Worm (Caenorhabditis elegans) whole organism, L4 larva: ENCODE measurements around the gene F20B6.10.
A peak's percentile ranks its signal among the peaks of the same experiment; 100 is the strongest.

ENCODE experiments used
- R02D3.7 ChIP-seq: fragments of 150-350 bp; sonication (generic microtip); optimal IDR thresholded peaks from 3 replicates; lab custom pipeline; 2014; ENCODE audit warnings: missing biosample characterization, missing genetic modification characterization
- Y5F2A.4 ChIP-seq: fragments of 200-800 bp; sonication (Bioruptor generic); optimal IDR thresholded peaks from 2 replicates; lab custom pipeline; 2018; ENCODE audit warnings: mild to moderate bottlenecking, missing genetic modification characterization, missing compliant biosample characterization
- Y75B8A.6 ChIP-seq: fragments of 200-800 bp; sonication (Bioruptor generic); IDR thresholded peaks from 2 replicates; pipeline ENCODE4 v1.3.6; 2022; ENCODE audit warnings: missing genetic modification reagents, missing genetic modification characterization, missing compliant biosample characterization
- ZK337.2 ChIP-seq: fragments of 200-800 bp; sonication (Bioruptor generic); IDR thresholded peaks from 2 replicates; pipeline ENCODE4 v1.3.6; 2022; ENCODE audit warnings: missing genetic modification reagents, missing genetic modification characterization, missing compliant biosample characterization
- ZK546.5 ChIP-seq, 2 experiments: sonication (generic microtip); optimal IDR thresholded peaks; 2 replicates each; lab custom pipeline; 2017; ENCODE audit warnings: missing biosample characterization in 2 of 2, missing genetic modification characterization in 2 of 2
- ama-1 ChIP-seq: fragments of 150-350 bp; optimal IDR thresholded peaks from 2 replicates; lab custom pipeline; 2014; ENCODE audit warnings: inconsistent platforms, mixed read lengths
- ceh-20 ChIP-seq: fragments of 200-800 bp; sonication (Bioruptor generic); IDR thresholded peaks from 2 replicates; pipeline ENCODE4 v1.3.6; 2022; ENCODE audit warnings: missing genetic modification reagents, missing genetic modification characterization, missing compliant biosample characterization
- ceh-28 ChIP-seq: fragments of 150-350 bp; optimal IDR thresholded peaks from 2 replicates; lab custom pipeline; 2014; ENCODE audit warnings: missing biosample characterization, missing genetic modification reagents, missing genetic modification characterization
- ceh-62 ChIP-seq: sonication (generic microtip); optimal IDR thresholded peaks from 2 replicates; lab custom pipeline; 2017; ENCODE audit warnings: missing biosample characterization, missing genetic modification characterization
- ces-1 ChIP-seq: fragments of 150-350 bp; sonication (generic microtip); optimal IDR thresholded peaks from 4 replicates; lab custom pipeline; 2014; ENCODE audit warnings: missing biosample characterization, missing genetic modification reagents, missing genetic modification characterization
- daf-16 ChIP-seq, 3 experiments: sonication (generic microtip); optimal IDR thresholded peaks; 2 replicates each; lab custom pipeline; 2016 to 2017; ENCODE audit warnings: missing genetic modification characterization in 3 of 3, missing genetic modification reagents in 3 of 3, mild to moderate bottlenecking in 2 of 3, missing compliant biosample characterization in 2 of 3, missing biosample characterization in 1 of 3, moderate library complexity in 1 of 3
- dmd-9 ChIP-seq: fragments of 200-800 bp; sonication (Bioruptor generic); IDR thresholded peaks from 2 replicates; pipeline ENCODE4 v1.3.6; 2022; ENCODE audit warnings: missing genetic modification reagents, missing genetic modification characterization, missing compliant biosample characterization
- dpl-1 ChIP-seq: fragments of 150-350 bp; optimal IDR thresholded peaks from 2 replicates; lab custom pipeline; 2014; ENCODE audit warnings: missing biosample characterization, missing genetic modification reagents, missing genetic modification characterization
- dve-1 ChIP-seq: sonication (generic microtip); optimal IDR thresholded peaks from 2 replicates; lab custom pipeline; 2017; ENCODE audit warnings: antibody characterized with exemption, mild to moderate bottlenecking, missing genetic modification characterization, missing compliant biosample characterization; ENCODE audit not compliant: insufficient read depth
- fos-1 ChIP-seq: fragments of 150-350 bp; optimal IDR thresholded peaks from 2 replicates; lab custom pipeline; 2014; ENCODE audit warnings: missing biosample characterization, missing genetic modification characterization
- gei-8 ChIP-seq: fragments of 200-800 bp; sonication (Bioruptor generic); optimal IDR thresholded peaks from 2 replicates; lab custom pipeline; 2018; ENCODE audit warnings: mild to moderate bottlenecking, missing genetic modification characterization, missing compliant biosample characterization
- hif-1 ChIP-seq, 2 experiments: sonication (generic microtip); optimal IDR thresholded peaks; 2 replicates each; lab custom pipeline; 2016 to 2017; ENCODE audit warnings: missing compliant biosample characterization in 2 of 2, missing genetic modification characterization in 2 of 2, missing genetic modification reagents in 2 of 2, missing genotype in 2 of 2, mild to moderate bottlenecking in 1 of 2
- hlh-11 ChIP-seq: fragments of 200-800 bp; sonication (Bioruptor generic); optimal IDR thresholded peaks from 2 replicates; lab custom pipeline; 2018; ENCODE audit warnings: mild to moderate bottlenecking, missing genetic modification characterization, missing compliant biosample characterization
- lim-7 ChIP-seq: fragments of 200-800 bp; sonication (Bioruptor generic); IDR thresholded peaks from 2 replicates; pipeline ENCODE4 v1.3.6; 2022; ENCODE audit warnings: missing genetic modification characterization, missing compliant biosample characterization
- lin-13 ChIP-seq: fragments of 150-350 bp; optimal IDR thresholded peaks from 2 replicates; lab custom pipeline; 2014; ENCODE audit warnings: missing biosample characterization, missing genetic modification reagents, missing genetic modification characterization
- lin-15B ChIP-seq: fragments of 150-350 bp; sonication (generic microtip); optimal IDR thresholded peaks from 3 replicates; lab custom pipeline; 2014; ENCODE audit warnings: missing biosample characterization, missing genetic modification characterization
- lin-38 ChIP-seq: fragments of 200-800 bp; sonication (Bioruptor generic); IDR thresholded peaks from 2 replicates; pipeline ENCODE4 v1.3.6; 2022; ENCODE audit warnings: missing genetic modification reagents, missing genetic modification characterization, missing compliant biosample characterization
- madf-9 ChIP-seq: fragments of 200-800 bp; sonication (Bioruptor generic); conservative IDR thresholded peaks from 2 replicates; pipeline ENCODE4 v1.3.6; 2022; ENCODE audit warnings: missing genetic modification reagents, missing genetic modification characterization, missing compliant biosample characterization
- mdl-1 ChIP-seq, 2 experiments: fragments of 150-350 bp in 1 of 2; sonication (generic microtip) in 1 of 2; optimal IDR thresholded peaks; 2 replicates each; lab custom pipeline; 2014 to 2017; ENCODE audit warnings: missing biosample characterization in 2 of 2, missing genetic modification characterization in 2 of 2
- mep-1 ChIP-seq: fragments of 150-350 bp; sonication (generic microtip); optimal IDR thresholded peaks from 3 replicates; lab custom pipeline; 2014; ENCODE audit warnings: missing biosample characterization, missing genetic modification characterization
- mes-2 ChIP-seq: sonication (generic microtip); optimal IDR thresholded peaks from 2 replicates; lab custom pipeline; 2016; ENCODE audit warnings: missing genotype, mild to moderate bottlenecking, missing genetic modification characterization, missing compliant biosample characterization; ENCODE audit not compliant: poor library complexity, severe bottlenecking
- mxl-2 ChIP-seq: fragments of 200-800 bp; sonication (Bioruptor generic); conservative IDR thresholded peaks from 2 replicates; pipeline ENCODE4 v1.3.6; 2022; ENCODE audit warnings: missing genetic modification reagents, missing genetic modification characterization, missing compliant biosample characterization
- nhr-102 ChIP-seq: sonication (generic microtip); optimal IDR thresholded peaks from 2 replicates; lab custom pipeline; 2016; ENCODE audit warnings: mild to moderate bottlenecking, missing genetic modification characterization, moderate library complexity, missing compliant biosample characterization
- nhr-237 ChIP-seq: sonication (generic microtip); optimal IDR thresholded peaks from 2 replicates; lab custom pipeline; 2017; ENCODE audit warnings: missing biosample characterization, missing genetic modification characterization
- nhr-28 ChIP-seq: fragments of 150-350 bp; optimal IDR thresholded peaks from 2 replicates; lab custom pipeline; 2014; ENCODE audit warnings: missing biosample characterization, missing genetic modification characterization
- nhr-41 ChIP-seq: fragments of 200-800 bp; sonication (Bioruptor generic); IDR thresholded peaks from 2 replicates; pipeline ENCODE4 v1.3.6; 2022; ENCODE audit warnings: missing genetic modification reagents, missing genetic modification characterization, missing compliant biosample characterization
- nhr-42 ChIP-seq: fragments of 200-800 bp; sonication (Bioruptor generic); IDR thresholded peaks from 2 replicates; pipeline ENCODE4 v1.3.6; 2022; ENCODE audit warnings: missing genetic modification characterization, missing compliant biosample characterization
- nhr-48 ChIP-seq: sonication (generic microtip); optimal IDR thresholded peaks from 2 replicates; lab custom pipeline; 2016; ENCODE audit warnings: mild to moderate bottlenecking, missing genetic modification characterization, missing compliant biosample characterization
- nhr-77 ChIP-seq: fragments of 150-350 bp; optimal IDR thresholded peaks from 2 replicates; lab custom pipeline; 2014; ENCODE audit warnings: missing biosample characterization, missing genetic modification characterization
- php-3 ChIP-seq: fragments of 200-800 bp; sonication (Bioruptor generic); IDR thresholded peaks from 2 replicates; pipeline ENCODE4 v1.3.6; 2022; ENCODE audit warnings: missing genetic modification reagents, missing genetic modification characterization, missing compliant biosample characterization
- pqm-1 ChIP-seq: sonication (generic microtip); optimal IDR thresholded peaks from 2 replicates; lab custom pipeline; 2017; ENCODE audit warnings: missing biosample characterization, missing genetic modification characterization
- set-16 ChIP-seq: fragments of 200-800 bp; sonication (Bioruptor generic); IDR thresholded peaks from 2 replicates; pipeline ENCODE4 v1.3.6; 2022; ENCODE audit warnings: missing genetic modification reagents, missing genetic modification characterization, missing compliant biosample characterization
- tra-1 ChIP-seq: fragments of 200-800 bp; sonication (Bioruptor generic); IDR thresholded peaks from 2 replicates; pipeline ENCODE4 v1.3.6; 2022; ENCODE audit warnings: missing genetic modification reagents, missing genetic modification characterization, missing compliant biosample characterization
- unc-62 ChIP-seq, 3 experiments: fragments of 150-350 bp in 1 of 3; sonication (generic microtip); optimal IDR thresholded peaks in 2 of 3; peaks in 1 of 3; 1 replicate in 1 of 3; 2 replicates in 2 of 3; lab custom pipeline; 2014 to 2017; ENCODE audit warnings: missing biosample characterization in 3 of 3, missing genetic modification characterization in 3 of 3, missing genetic modification reagents in 3 of 3, missing genotype in 1 of 3
- vab-7 ChIP-seq: fragments of 200-800 bp; sonication (Bioruptor generic); IDR thresholded peaks from 2 replicates; pipeline ENCODE4 v1.3.6; 2022; ENCODE audit warnings: missing genetic modification reagents, missing genetic modification characterization, missing compliant biosample characterization
- zip-2 ChIP-seq: fragments of 150-350 bp; optimal IDR thresholded peaks from 2 replicates; lab custom pipeline; 2014; ENCODE audit warnings: missing biosample characterization, missing genetic modification characterization
- ztf-11 ChIP-seq: fragments of 150-350 bp; optimal IDR thresholded peaks from 2 replicates; lab custom pipeline; 2014; ENCODE audit warnings: missing biosample characterization, missing genetic modification characterization

F20B6.10 gene

DNA sequence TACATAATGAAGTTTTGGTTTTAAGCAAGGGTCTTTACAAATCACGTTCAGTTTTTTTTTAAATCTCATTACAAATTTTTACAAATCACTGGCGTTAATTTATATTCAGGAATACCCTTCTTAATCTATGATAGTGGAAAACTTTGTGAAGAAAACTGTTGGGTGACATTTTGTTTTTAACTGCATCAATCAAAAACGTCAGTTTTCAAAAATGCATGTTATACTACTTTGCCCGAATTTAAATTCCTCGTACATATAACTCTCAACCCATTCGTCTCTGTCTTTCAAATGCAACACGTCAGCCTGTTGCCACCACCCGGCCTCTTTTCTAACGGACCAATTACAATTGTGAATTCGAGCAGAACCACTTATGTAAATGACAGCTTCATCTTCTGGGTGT is 32.0 kb upstream of the F20B6.10 start, which contains the start of gene hlh-13:
Gene hlh-13, plus strand, starts transcription at position 301 of the 400 bp plus-strand sequence.
- TF ChIP-seq unc-62 (GFP tag; optimal IDR thresholded peaks at IDR 0.05 in 1 of 2; lab: Kevin White, UChicago) (peak in 1 of 2 experiments; percentile 68), unc-62 (tag; optimal IDR thresholded peaks at IDR 0.05; lab: Kevin White, UChicago) (no peak), nhr-42 (GFP tag; lab: Robert Waterston, UW) (no peak)

DNA sequence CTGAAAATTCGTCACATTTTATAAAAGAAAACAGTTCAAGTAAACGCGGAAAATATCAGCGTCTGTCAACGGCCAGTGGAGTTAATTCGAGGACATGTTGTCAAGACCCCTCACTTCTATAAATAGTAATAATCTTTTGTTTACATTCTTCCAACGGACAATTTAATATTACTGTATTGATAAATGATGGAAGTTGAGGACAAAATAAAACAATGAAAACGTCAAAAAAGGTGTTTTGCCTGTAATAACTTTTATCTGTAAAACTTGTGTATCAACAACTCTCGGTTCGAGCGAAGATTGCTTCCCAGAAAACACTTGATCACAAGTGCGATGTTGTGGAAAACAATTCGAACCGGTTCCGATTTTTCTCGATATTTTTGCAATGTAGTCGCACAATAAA is 31.4 kb upstream of the F20B6.10 start:
- TF ChIP-seq nhr-48 (tag; lab: Kevin White, UChicago) (peak; percentile 28), nhr-28 (peak; percentile 42), php-3 (peak; percentile 94), madf-9 (GFP tag; lab: Robert Waterston, UW) (no peak), Y75B8A.6 (GFP tag; lab: Robert Waterston, UW) (no peak), hlh-11 (tag; lab: Kevin White, UChicago) (peak; percentile 63), dve-1 (tag; lab: Kevin White, UChicago) (peak; percentile 83), nhr-102 (tag; lab: Kevin White, UChicago) (peak; percentile 31), mep-1 (tag; lab: Kevin White, UChicago) (no peak), nhr-77 (peak; percentile 48), daf-16 (GFP tag; optimal IDR thresholded peaks at IDR 0.05; lab: Kevin White, UChicago) (no peak), daf-16 (tag; optimal IDR thresholded peaks at IDR 0.05; lab: Kevin White, UChicago) (peak; percentile 100), ceh-20 (GFP tag; lab: Robert Waterston, UW) (0 out of 2 replicates have a peak, but pooled peaks have one; percentile 12)

DNA sequence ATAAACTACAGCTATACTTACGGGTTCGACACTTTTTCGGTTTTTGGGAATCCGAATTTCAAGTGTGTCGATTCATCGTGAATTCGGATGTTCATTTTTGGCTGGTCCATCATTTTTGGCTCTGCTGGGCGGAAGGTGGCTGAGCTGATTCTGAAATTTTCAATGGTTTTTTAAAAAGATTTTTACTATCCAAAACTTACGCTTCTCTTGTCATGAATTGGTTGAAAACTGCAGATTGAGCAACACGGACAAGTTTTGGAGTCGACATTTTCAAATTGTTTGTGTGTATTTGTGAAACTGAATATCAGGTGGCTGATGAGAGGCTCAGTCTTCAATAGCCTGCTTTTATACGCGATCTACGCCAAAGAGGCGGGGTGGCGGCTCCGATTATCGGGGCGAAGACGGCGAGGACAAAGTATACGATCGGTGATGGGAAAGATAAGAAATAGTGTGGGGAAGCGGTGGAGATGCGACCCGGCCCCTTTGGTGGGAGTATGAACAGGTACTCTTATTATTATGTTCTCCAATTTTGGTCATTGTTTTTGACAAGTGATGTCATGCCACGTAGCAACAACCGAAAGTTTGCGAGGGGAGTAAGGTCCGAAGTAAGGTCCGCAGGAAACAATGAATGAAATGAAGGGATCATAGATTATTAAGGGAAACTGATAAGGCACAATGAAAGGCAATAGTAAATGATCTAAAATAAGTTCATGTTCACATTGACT is 30.0 kb upstream of the F20B6.10 start, which contains the start of gene F48D6.4:
Gene F48D6.4, minus strand, starts transcription at position 346 of the 725 bp plus-strand sequence.
- TF ChIP-seq nhr-41 (GFP tag; lab: Robert Waterston, UW) = no peak
- TF ChIP-seq dve-1 (tag; lab: Kevin White, UChicago) = peak; percentile 56
- TF ChIP-seq dmd-9 (GFP tag; lab: Robert Waterston, UW) = no peak
- TF ChIP-seq php-3 = peak; percentile 50; the same call in 1 of the 2 replicates
- peak; percentile 53 for TF ChIP-seq hlh-11 (tag; lab: Kevin White, UChicago)
- TF ChIP-seq ztf-11 (tag; lab: Kevin White, UChicago) = no peak
- TF ChIP-seq unc-62 (GFP tag; optimal IDR thresholded peaks at IDR 0.05 in 1 of 2; lab: Kevin White, UChicago) = peak in 1 of 2 experiments; percentile 42
- no peak for TF ChIP-seq unc-62 (tag; optimal IDR thresholded peaks at IDR 0.05; lab: Kevin White, UChicago)
- no peak for TF ChIP-seq lin-13 (GFP tag; lab: Kevin White, UChicago)
- no peak for TF ChIP-seq fos-1
- no peak for TF ChIP-seq mdl-1 (tag; optimal IDR thresholded peaks at IDR 0.05; lab: Kevin White, UChicago)
- no peak for TF ChIP-seq pqm-1 (tag; lab: Kevin White, UChicago)
- TF ChIP-seq mes-2 (tag; lab: Kevin White, UChicago) = peak; percentile 4
- TF ChIP-seq lim-7 = no peak
- TF ChIP-seq mxl-2 = no peak
- TF ChIP-seq nhr-237 (tag; lab: Kevin White, UChicago) = no peak
- no peak for TF ChIP-seq daf-16 (GFP tag; optimal IDR thresholded peaks at IDR 0.05; lab: Kevin White, UChicago)
- TF ChIP-seq daf-16 (tag; optimal IDR thresholded peaks at IDR 0.05; lab: Kevin White, UChicago) = peak; percentile 61
- TF ChIP-seq zip-2 (tag; lab: Kevin White, UChicago) = no peak
- TF ChIP-seq nhr-42 (GFP tag; lab: Robert Waterston, UW) = no peak
- peak; percentile 85 for TF ChIP-seq ama-1 (lab: Kevin White, UChicago)
- no peak for TF ChIP-seq lin-38 (GFP tag; lab: Robert Waterston, UW)
- 0 out of 2 replicates have a peak, but pooled peaks have one; percentile 16 for TF ChIP-seq set-16 (GFP tag; lab: Robert Waterston, UW)
- no peak for TF ChIP-seq vab-7 (GFP tag; lab: Robert Waterston, UW)
- no peak for TF ChIP-seq ces-1 (GFP tag; lab: Kevin White, UChicago)
- TF ChIP-seq lin-15B (tag; lab: Kevin White, UChicago) = no peak
- TF ChIP-seq tra-1 (GFP tag; lab: Robert Waterston, UW) = 0 out of 2 replicates have a peak, but pooled peaks have one; percentile 20
- peak in 1 of 2 experiments; percentile 34 for TF ChIP-seq hif-1 (tag; optimal IDR thresholded peaks at IDR 0.05; lab: Kevin White, UChicago)
- no peak for TF ChIP-seq ceh-62 (tag; lab: Kevin White, UChicago)
- no peak for TF ChIP-seq gei-8 (GFP tag; lab: Kevin White, UChicago)
- no peak for TF ChIP-seq Y5F2A.4
- TF ChIP-seq ZK546.5 (tag; optimal IDR thresholded peaks at IDR 0.05; lab: Kevin White, UChicago) = no peak
- no peak for TF ChIP-seq dpl-1 (GFP tag; lab: Kevin White, UChicago)
- no peak for TF ChIP-seq R02D3.7
- no peak for TF ChIP-seq ZK337.2 (GFP tag; lab: Robert Waterston, UW)
- TF ChIP-seq ceh-28 (tag; lab: Kevin White, UChicago) = no peak
